Worm (Caenorhabditis elegans) whole organism, L4/young adult: Measurements from ENCODE around the gene ebax-1.
A peak's percentile ranks its signal among the peaks of the same experiment; 100 is the strongest.
"Not testable (repeated sequence)": the region's sequence is repeated elsewhere in the genome, so short reads cannot be mapped to it uniquely, and the experiment has no call there.

Experiments used
- W03F9.2 ChIP-seq: fragments of 150-350 bp; optimal IDR thresholded peaks from 2 replicates; lab custom pipeline; 2014; ENCODE audit warnings: missing biosample characterization, missing genetic modification characterization
- dao-5 ChIP-seq: sonication (generic microtip); optimal IDR thresholded peaks from 2 replicates; lab custom pipeline; 2016; ENCODE audit warnings: missing genotype, missing genetic modification characterization, moderate library complexity, missing compliant biosample characterization
- him-1 ChIP-seq: sonication (generic microtip); optimal IDR thresholded peaks from 2 replicates; lab custom pipeline; 2016; ENCODE audit warnings: missing genotype, missing genetic modification reagents, missing genetic modification characterization, missing compliant biosample characterization

Gene ebax-1

DNA sequence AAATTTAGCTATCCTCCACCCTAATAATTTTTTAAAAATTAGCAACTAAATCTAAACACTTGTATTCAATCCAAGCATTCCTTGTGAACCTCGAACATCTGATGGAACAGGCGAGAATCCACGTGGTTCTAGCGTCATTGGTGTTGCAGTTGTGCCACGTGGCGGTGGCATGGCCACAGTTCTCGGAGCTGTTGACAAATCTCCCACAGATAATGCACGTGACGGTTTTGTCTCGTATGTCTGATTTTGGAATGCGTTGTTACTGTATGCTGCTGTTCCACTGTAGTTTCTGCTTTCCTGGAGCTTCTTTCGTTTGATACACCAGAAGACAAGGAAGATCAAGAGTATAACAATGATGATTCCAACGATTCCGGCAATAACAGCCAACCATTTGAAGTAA, 9.3 kb downstream of the ebax-1 start:
- TF ChIP-seq him-1 (tag; lab: Kevin White, UChicago) (no peak), dao-5 (tag; lab: Kevin White, UChicago) (no peak), W03F9.2 (tag; lab: Kevin White, UChicago) (no peak)

DNA sequence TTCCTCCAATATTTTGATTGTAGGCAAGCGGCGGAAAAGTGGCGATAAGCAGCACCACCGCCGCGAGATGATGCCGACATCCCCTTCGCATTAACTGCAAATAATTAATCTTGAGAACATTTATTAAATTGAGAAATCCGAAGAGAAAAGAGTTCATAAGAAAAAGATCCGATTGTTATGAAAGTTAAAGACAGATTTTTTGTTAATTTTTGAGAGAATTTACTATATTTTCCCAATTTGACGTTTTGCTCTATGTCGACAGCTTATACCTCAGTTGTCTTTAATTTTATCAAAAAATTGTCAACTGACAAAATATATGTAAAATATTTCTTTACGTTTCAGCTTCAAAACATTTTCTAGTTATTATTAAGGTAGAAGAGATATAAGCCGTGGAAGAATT, 15.4 kb downstream of the ebax-1 start, which contains the start of gene R09E10.5:
Gene R09E10.5, minus strand, starts transcription at position 101 of the 400 bp plus-strand sequence.
- TF ChIP-seq him-1 (tag; lab: Kevin White, UChicago) (no peak), dao-5 (tag; lab: Kevin White, UChicago) (no peak), W03F9.2 (tag; lab: Kevin White, UChicago) (no peak)

DNA sequence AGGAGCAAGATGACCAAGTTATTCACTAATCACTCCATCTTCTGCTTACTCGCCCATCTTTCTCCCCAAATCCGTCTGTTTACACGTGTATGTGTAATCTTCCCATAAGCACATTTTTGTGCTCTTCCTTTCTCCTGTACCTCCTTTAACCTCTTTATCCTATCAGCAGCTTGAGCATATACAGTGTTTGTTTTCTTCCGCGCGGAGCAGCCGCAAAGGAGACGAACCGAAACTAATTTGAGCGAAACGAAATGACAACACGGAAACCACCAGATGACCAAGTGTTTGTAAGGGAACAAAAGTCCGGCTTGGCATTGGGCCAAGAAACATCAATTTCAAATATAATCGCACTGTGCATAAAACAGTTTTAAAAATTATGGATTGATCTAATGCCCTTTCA, 17.6 kb downstream of the ebax-1 start:
- TF ChIP-seq W03F9.2 (tag; lab: Kevin White, UChicago) (no peak), dao-5 (tag; lab: Kevin White, UChicago) (no peak), him-1 (tag; lab: Kevin White, UChicago) (no peak)

- no peak for TF ChIP-seq him-1 (tag; lab: Kevin White, UChicago)
- TF ChIP-seq W03F9.2 (tag; lab: Kevin White, UChicago), result no peak
- no peak for TF ChIP-seq dao-5 (tag; lab: Kevin White, UChicago)
Observed at ce11 chrIV:10310329-10310728, 23.6 kb downstream of the ebax-1 start, which contains the start of gene R09E10.8. Gene R09E10.8, minus strand, starts transcription at chrIV:10310429.

DNA sequence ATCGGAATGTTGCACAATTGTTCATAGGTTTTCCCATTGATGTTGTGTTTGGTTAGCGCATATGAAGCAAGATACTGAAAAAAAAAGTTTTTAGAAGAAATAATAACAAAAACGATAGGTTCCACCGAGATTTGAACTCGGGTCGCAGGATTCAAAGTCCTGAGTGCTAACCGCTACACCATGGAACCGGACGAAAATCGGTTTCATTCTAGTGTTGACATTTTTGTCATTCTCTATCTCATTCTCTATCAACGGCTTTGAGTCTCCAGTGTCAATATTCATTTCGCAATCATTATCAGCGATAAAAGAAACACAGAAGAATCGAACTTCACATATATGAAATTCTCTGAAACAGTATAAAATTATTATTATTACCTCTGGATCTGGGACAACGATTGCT, 24.4 kb downstream of the ebax-1 start:
- TF ChIP-seq him-1 (tag; lab: Kevin White, UChicago) (no peak), dao-5 (tag; lab: Kevin White, UChicago) (no peak), W03F9.2 (tag; lab: Kevin White, UChicago) (no peak)

DNA sequence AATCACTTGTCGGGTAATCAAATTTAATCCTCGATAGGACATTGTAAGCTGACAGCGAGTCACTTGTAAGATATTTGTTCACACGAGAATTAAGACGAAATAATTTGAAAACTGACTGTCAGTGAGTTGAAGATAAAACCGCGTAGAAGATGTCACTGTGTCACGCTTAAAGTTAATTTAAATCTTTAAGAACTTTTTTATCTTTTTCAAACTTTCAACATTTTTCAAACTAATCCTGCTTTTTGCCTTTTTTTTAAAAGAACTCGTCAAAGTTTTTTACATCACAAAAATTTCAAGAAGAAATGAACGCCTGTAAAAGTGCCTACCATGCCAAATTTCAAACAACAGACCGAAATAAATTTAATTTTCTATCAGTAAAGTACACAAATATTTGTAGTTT, 26.8 kb downstream of the ebax-1 start, which contains the start of gene acs-18:
Gene acs-18, minus strand, starts transcription at position 101 of the 400 bp plus-strand sequence.
- no peak for TF ChIP-seq him-1 (tag; lab: Kevin White, UChicago)
- no peak for TF ChIP-seq W03F9.2 (tag; lab: Kevin White, UChicago)

DNA sequence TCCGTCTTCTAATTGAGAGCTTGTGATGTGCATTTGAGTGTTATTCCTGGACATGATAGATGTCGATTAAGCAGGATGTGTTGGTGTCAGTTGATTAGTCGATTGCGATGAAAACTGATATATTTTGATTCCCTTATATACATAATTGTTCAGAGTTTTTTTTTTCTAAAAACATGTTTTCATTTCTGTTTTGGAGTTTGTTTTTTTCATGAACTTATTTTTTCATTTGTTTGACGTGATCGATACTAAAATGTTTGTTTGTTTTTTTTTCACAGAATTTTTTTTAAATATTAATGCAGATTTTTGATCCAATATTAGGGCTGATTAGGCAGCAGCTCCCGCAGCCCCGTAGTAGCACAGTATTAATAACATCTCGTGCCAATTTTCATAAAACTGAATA, 31.4 kb downstream of the ebax-1 start, which contains the start of gene R09E10.2:
Gene R09E10.2, minus strand, starts transcription at position 101 of the 400 bp plus-strand sequence.
- no peak for TF ChIP-seq him-1 (tag; lab: Kevin White, UChicago)
- no peak for TF ChIP-seq W03F9.2 (tag; lab: Kevin White, UChicago)
- no peak for TF ChIP-seq dao-5 (tag; lab: Kevin White, UChicago)

ce11 chrIV:10322650-10323049, 35.9 kb downstream of the ebax-1 start, which contains the start of gene R09E10.1:
Gene R09E10.1, minus strand, starts transcription at chrIV:10322750.
- TF ChIP-seq him-1, W03F9.2, dao-5 (tag; lab: Kevin White, UChicago): not testable (repeated sequence)

DNA sequence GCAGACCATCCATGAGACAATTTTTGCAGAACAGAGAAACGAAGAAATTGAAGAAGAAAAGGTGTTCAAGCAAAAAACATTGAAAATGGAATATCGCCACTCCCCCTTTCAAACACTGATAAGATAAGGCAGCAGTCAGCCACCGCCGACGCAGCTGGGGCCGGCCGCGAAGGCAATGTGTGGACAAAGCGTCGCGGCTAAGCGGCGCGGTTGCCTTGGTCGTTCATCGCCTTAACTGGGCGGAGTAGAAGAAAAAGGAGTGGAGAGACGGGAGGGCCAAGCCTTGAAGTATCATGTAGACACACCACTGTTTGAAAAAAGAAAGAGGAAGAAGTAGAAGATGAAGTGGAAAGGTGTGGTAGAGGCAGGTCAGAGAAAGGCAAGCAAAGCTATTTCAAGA, 44.2 kb downstream of the ebax-1 start:
- TF ChIP-seq W03F9.2 (tag; lab: Kevin White, UChicago) (no peak), dao-5 (tag; lab: Kevin White, UChicago) (no peak), him-1 (tag; lab: Kevin White, UChicago) (no peak)

DNA sequence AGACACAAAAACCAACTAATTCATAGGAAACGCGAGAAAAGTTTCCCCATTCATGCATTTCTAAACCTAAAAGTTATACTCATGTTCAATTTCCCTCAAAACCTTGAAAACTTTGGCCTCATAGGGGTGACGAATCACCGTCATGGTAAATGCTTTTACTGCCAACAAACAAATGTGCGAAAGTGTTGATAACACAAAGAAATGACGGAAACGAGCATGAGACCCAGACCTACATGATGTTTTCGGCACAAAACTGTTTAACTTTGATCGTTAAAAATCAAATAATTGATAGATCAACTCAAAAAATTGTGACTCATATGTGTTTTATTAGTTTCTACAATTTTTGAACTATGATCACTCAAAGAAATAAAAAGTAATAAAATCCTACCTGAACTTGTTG, 45.1 kb downstream of the ebax-1 start:
- TF ChIP-seq W03F9.2 (tag; lab: Kevin White, UChicago), result no peak
- no peak for TF ChIP-seq dao-5 (tag; lab: Kevin White, UChicago)
- TF ChIP-seq him-1 (tag; lab: Kevin White, UChicago), result no peak

DNA sequence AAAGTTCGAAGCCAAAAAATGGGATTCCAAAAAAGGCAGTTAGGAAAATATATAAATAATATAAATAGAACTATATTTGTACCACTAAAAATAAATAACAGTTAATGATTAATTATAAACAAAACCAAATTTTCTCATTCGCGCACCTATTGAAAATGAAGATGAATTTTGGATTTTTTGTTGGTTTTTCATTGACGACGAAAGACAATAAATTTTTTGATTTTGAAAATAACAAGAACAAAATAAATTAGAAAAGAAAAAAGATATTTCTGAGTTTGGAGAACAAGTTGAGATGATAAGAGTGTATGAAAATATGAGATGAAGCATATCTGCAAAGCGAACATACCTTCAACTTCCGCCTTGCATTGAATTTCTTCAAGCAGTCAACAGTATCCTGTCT, 50.5 kb downstream of the ebax-1 start:
- TF ChIP-seq him-1 (tag; lab: Kevin White, UChicago) (no peak), W03F9.2 (tag; lab: Kevin White, UChicago) (no peak), dao-5 (tag; lab: Kevin White, UChicago) (no peak)

- TF ChIP-seq him-1 (tag; lab: Kevin White, UChicago) (no peak), W03F9.2 (tag; lab: Kevin White, UChicago) (no peak), dao-5 (tag; lab: Kevin White, UChicago) (no peak)
Observed at ce11 chrIV:10339701-10340100, 52.9 kb downstream of the ebax-1 start.

ce11 chrIV:10341618-10342360, 55.0 kb downstream of the ebax-1 start:
- TF ChIP-seq him-1 (tag; lab: Kevin White, UChicago), result peak; percentile 9
- no peak for TF ChIP-seq W03F9.2 (tag; lab: Kevin White, UChicago)

DNA sequence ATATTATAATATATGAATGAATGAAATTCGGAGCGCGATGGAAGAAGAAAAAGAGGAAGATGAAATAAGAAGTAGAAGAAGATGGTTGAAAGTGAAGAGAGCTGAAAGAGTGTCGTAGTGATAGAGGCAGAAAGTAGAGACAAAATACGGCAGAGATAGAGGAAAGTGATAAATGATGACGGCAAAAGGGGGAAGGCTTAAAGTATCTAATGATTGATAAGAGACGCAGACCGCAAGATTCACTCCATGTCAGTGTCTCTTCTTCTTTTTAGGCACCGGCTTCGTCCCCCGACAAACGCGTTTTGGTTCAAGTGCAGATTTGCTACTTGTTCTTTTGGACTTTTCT, 55.6 kb downstream of the ebax-1 start:
- no peak for TF ChIP-seq dao-5 (tag; lab: Kevin White, UChicago)
- peak; percentile 27 for TF ChIP-seq W03F9.2 (tag; lab: Kevin White, UChicago)
